Worm (Caenorhabditis elegans): Measurements from ENCODE around the gene fbxa-166.

- TF ChIP-seq hrde-1 (tag; optimal IDR thresholded peaks at IDR 0.05; ENCODE audit: borderline replicate concordance) (no peak), ZK185.1 (tag; optimal IDR thresholded peaks at IDR 0.05; ENCODE audit: poor library complexity, severe bottlenecking) (no peak), nhr-27 (tag; optimal IDR thresholded peaks at IDR 0.05) (no peak), ztf-6 (GFP tag; IDR thresholded peaks at IDR 0.05) (no peak), hmg-20 (GFP tag; IDR thresholded peaks at IDR 0.05) (no peak), K12H6.12 (tag; optimal IDR thresholded peaks at IDR 0.05) (no peak), pha-4 (tag; optimal IDR thresholded peaks at IDR 0.05) (no peak), ama-1 (optimal IDR thresholded peaks at IDR 0.05) (no peak), ama-1 (GFP tag; optimal IDR thresholded peaks at IDR 0.05) (no peak), sea-2 (GFP tag; IDR thresholded peaks at IDR 0.05) (no peak), dpl-1 (GFP tag; optimal IDR thresholded peaks at IDR 0.05) (no peak), unc-130 (GFP tag; optimal IDR thresholded peaks at IDR 0.05) (no peak), ceh-79 (tag; optimal IDR thresholded peaks at IDR 0.05) (no peak), nhr-179 (tag; optimal IDR thresholded peaks at IDR 0.05) (no peak)
These were observed 2.9 kb upstream of the fbxa-166 start for ce11 chrII:1621795-1622194.
